Fruit fly (Drosophila melanogaster) whole organism, embryonic: ENCODE measurements around the gene Snmp2.

Experiments
- Ada2b ChIP-seq: fragments of 200-800 bp; sonication (Bioruptor generic); IDR thresholded peaks from 2 replicates; pipeline ENCODE4 v1.3.6; 2022; ENCODE audit warnings: missing biosample characterization, missing genetic modification characterization
- Atf-2 ChIP-seq: fragments of 200-800 bp; sonication (Bioruptor generic); optimal IDR thresholded peaks from 2 replicates; lab custom pipeline; 2016; ENCODE audit warnings: missing biosample characterization, missing genetic modification characterization
- CG10366 ChIP-seq: fragments of 200-800 bp; sonication (Bioruptor generic); IDR thresholded peaks from 2 replicates; pipeline ENCODE4 v1.3.6; 2022; ENCODE audit warnings: missing biosample characterization, missing genetic modification characterization
- CG11504 ChIP-seq: fragments of 200-800 bp; sonication (Bioruptor generic); optimal IDR thresholded peaks from 3 replicates; lab custom pipeline; 2019; ENCODE audit warnings: missing biosample characterization, mild to moderate bottlenecking, missing genetic modification characterization, moderate library complexity
- CG12155 ChIP-seq: fragments of 200-800 bp; sonication (Bioruptor generic); optimal IDR thresholded peaks from 3 replicates; lab custom pipeline; 2016; ENCODE audit warnings: missing biosample characterization, missing genetic modification characterization
- CG12659 ChIP-seq: fragments of 200-800 bp; sonication (Bioruptor generic); optimal IDR thresholded peaks from 3 replicates; lab custom pipeline; 2017; ENCODE audit warnings: mild to moderate bottlenecking, missing biosample characterization, missing genetic modification reagents, missing genetic modification characterization
- CG14014 ChIP-seq: fragments of 200-800 bp; sonication (Bioruptor generic); IDR thresholded peaks from 2 replicates; pipeline ENCODE4 v1.3.6; 2022; ENCODE audit warnings: missing biosample characterization, missing genetic modification characterization
- CG17359 ChIP-seq: fragments of 200-800 bp; sonication (Bioruptor generic); optimal IDR thresholded peaks from 3 replicates; lab custom pipeline; 2018; ENCODE audit warnings: missing biosample characterization, mild to moderate bottlenecking, missing genetic modification characterization, moderate library complexity
- CG2120 ChIP-seq: fragments of 200-800 bp; sonication (Bioruptor generic); optimal IDR thresholded peaks from 3 replicates; lab custom pipeline; 2016; ENCODE audit warnings: missing biosample characterization, missing genetic modification characterization
- CG2889 ChIP-seq: fragments of 200-800 bp; sonication (Bioruptor generic); IDR thresholded peaks from 3 replicates; pipeline ENCODE4 v1.3.6; 2022; ENCODE audit warnings: missing biosample characterization, missing genetic modification characterization
- CG30403 ChIP-seq: fragments of 200-800 bp; sonication (Bioruptor generic); optimal IDR thresholded peaks from 3 replicates; lab custom pipeline; 2016; ENCODE audit warnings: missing biosample characterization, missing genetic modification characterization
- CG31441 ChIP-seq: fragments of 200-800 bp; sonication (Bioruptor generic); IDR thresholded peaks from 2 replicates; pipeline ENCODE4 v1.3.6; 2022; ENCODE audit warnings: missing biosample characterization, missing genetic modification characterization
- CG3847 ChIP-seq: fragments of 200-800 bp; sonication (Bioruptor generic); IDR thresholded peaks from 2 replicates; pipeline ENCODE4 v1.3.6; 2022; ENCODE audit warnings: missing biosample characterization, missing genetic modification characterization
- CG4730 ChIP-seq: fragments of 200-800 bp; sonication (Bioruptor generic); IDR thresholded peaks from 2 replicates; pipeline ENCODE4 v1.3.6; 2022; ENCODE audit warnings: missing biosample characterization, missing genetic modification characterization
- CG8281 ChIP-seq: fragments of 200-800 bp; sonication (Bioruptor generic); optimal IDR thresholded peaks from 2 replicates; lab custom pipeline; 2018; ENCODE audit warnings: missing biosample characterization, mild to moderate bottlenecking, missing genetic modification characterization, moderate library complexity
- CG9727 ChIP-seq: fragments of 200-800 bp; sonication (Bioruptor generic); optimal IDR thresholded peaks from 3 replicates; lab custom pipeline; 2017; ENCODE audit warnings: missing biosample characterization, mild to moderate bottlenecking, missing genetic modification characterization
- Dbx ChIP-seq: fragments of 200-800 bp; sonication (Bioruptor generic); IDR thresholded peaks from 3 replicates; pipeline ENCODE4 v1.3.6; 2022; ENCODE audit warnings: missing biosample characterization, missing genetic modification characterization
- Gug ChIP-seq: fragments of 200-800 bp; sonication (Bioruptor generic); IDR thresholded peaks from 4 replicates; pipeline ENCODE4 v1.3.6; 2022; ENCODE audit warnings: missing biosample characterization, missing genetic modification characterization
- HmgD ChIP-seq: fragments of 200-800 bp; sonication (Bioruptor generic); optimal IDR thresholded peaks from 3 replicates; lab custom pipeline; 2016; ENCODE audit warnings: missing biosample characterization, missing genetic modification characterization
- Hr3 ChIP-seq: fragments of 200-800 bp; sonication (Bioruptor generic); optimal IDR thresholded peaks from 3 replicates; lab custom pipeline; 2016; ENCODE audit warnings: missing biosample characterization, missing genetic modification characterization
- Hr51 ChIP-seq, 2 experiments: fragments of 200-800 bp; sonication (Bioruptor generic); optimal IDR thresholded peaks; 2 replicates in 1 of 2; 3 replicates in 1 of 2; lab custom pipeline; 2016 to 2018; ENCODE audit warnings: missing biosample characterization in 2 of 2, missing genetic modification characterization in 2 of 2, mild to moderate bottlenecking in 1 of 2, moderate library complexity in 1 of 2
- Max ChIP-seq: fragments of 200-800 bp; sonication (Bioruptor generic); optimal IDR thresholded peaks from 2 replicates; lab custom pipeline; 2016; ENCODE audit warnings: missing biosample characterization, mild to moderate bottlenecking, missing genetic modification characterization
- NfI ChIP-seq: fragments of 200-800 bp; sonication (Bioruptor generic); optimal IDR thresholded peaks from 3 replicates; lab custom pipeline; 2018; ENCODE audit warnings: missing biosample characterization, mild to moderate bottlenecking, missing genetic modification characterization, moderate library complexity
- Sox102F ChIP-seq: fragments of 200-800 bp; sonication (Bioruptor generic); optimal IDR thresholded peaks from 2 replicates; lab custom pipeline; 2018; ENCODE audit warnings: missing biosample characterization, mild to moderate bottlenecking, missing genetic modification characterization, moderate library complexity
- Ssrp ChIP-seq: fragments of 200-800 bp; sonication (Bioruptor generic); optimal IDR thresholded peaks from 2 replicates; lab custom pipeline; 2018; ENCODE audit warnings: missing biosample characterization, mild to moderate bottlenecking, missing genetic modification characterization, moderate library complexity
- Xbp1 ChIP-seq: fragments of 200-800 bp; sonication (Bioruptor generic); optimal IDR thresholded peaks from 3 replicates; lab custom pipeline; 2016; ENCODE audit warnings: missing biosample characterization, mild to moderate bottlenecking, missing genetic modification characterization
- Xrp1 ChIP-seq: fragments of 200-800 bp; sonication (Bioruptor generic); IDR thresholded peaks from 2 replicates; pipeline ENCODE4 v1.3.6; 2022; ENCODE audit warnings: missing biosample characterization, missing genetic modification characterization
- al ChIP-seq: fragments of 200-800 bp; sonication (Bioruptor generic); IDR thresholded peaks from 2 replicates; pipeline ENCODE4 v1.3.6; 2022; ENCODE audit warnings: missing biosample characterization, missing genetic modification characterization
- ap ChIP-seq: fragments of 200-800 bp; sonication (Bioruptor generic); IDR thresholded peaks from 2 replicates; pipeline ENCODE4 v1.3.6; 2022; ENCODE audit warnings: missing biosample characterization, missing genetic modification characterization
- bsh ChIP-seq, 2 experiments: fragments of 200-800 bp; sonication (Bioruptor generic); optimal IDR thresholded peaks; 2 replicates each; lab custom pipeline; 2017 to 2018; ENCODE audit warnings: mild to moderate bottlenecking in 2 of 2, missing biosample characterization in 2 of 2, missing genetic modification characterization in 2 of 2, moderate library complexity in 1 of 2
- ci ChIP-seq: fragments of 200-800 bp; sonication (Bioruptor generic); IDR thresholded peaks from 3 replicates; pipeline ENCODE4 v1.3.6; 2022; ENCODE audit warnings: missing biosample characterization, missing genetic modification characterization
- da ChIP-seq: fragments of 200-800 bp; sonication (Bioruptor generic); optimal IDR thresholded peaks from 2 replicates; lab custom pipeline; 2016; ENCODE audit warnings: missing biosample characterization, missing genetic modification characterization
- dm ChIP-seq: fragments of 200-800 bp; sonication (Bioruptor generic); optimal IDR thresholded peaks from 3 replicates; lab custom pipeline; 2016; ENCODE audit warnings: missing biosample characterization, missing genetic modification characterization
- dmrt99B ChIP-seq: fragments of 200-800 bp; sonication (Bioruptor generic); optimal IDR thresholded peaks from 2 replicates; lab custom pipeline; 2018; ENCODE audit warnings: missing biosample characterization, mild to moderate bottlenecking, missing genetic modification characterization, moderate library complexity
- emc ChIP-seq: fragments of 200-800 bp; sonication (Bioruptor generic); optimal IDR thresholded peaks from 2 replicates; lab custom pipeline; 2016; ENCODE audit warnings: missing biosample characterization, missing genetic modification characterization
- eyg ChIP-seq: fragments of 200-800 bp; sonication (Bioruptor generic); optimal IDR thresholded peaks from 3 replicates; lab custom pipeline; 2016; ENCODE audit warnings: missing biosample characterization, missing genetic modification characterization
- gem ChIP-seq: fragments of 200-800 bp; sonication (Bioruptor generic); optimal IDR thresholded peaks from 2 replicates; lab custom pipeline; 2019; ENCODE audit warnings: missing biosample characterization, mild to moderate bottlenecking, missing genetic modification characterization, moderate library complexity
- grau ChIP-seq: fragments of 200-800 bp; optimal IDR thresholded peaks from 3 replicates; lab custom pipeline; 2019; ENCODE audit warnings: missing biosample characterization, mild to moderate bottlenecking, missing genetic modification characterization, moderate library complexity
- gsb ChIP-seq: fragments of 200-800 bp; sonication (Bioruptor generic); IDR thresholded peaks from 2 replicates; pipeline ENCODE4 v1.3.6; 2022; ENCODE audit warnings: missing biosample characterization, missing genetic modification characterization
- hkb ChIP-seq, 2 experiments: fragments of 200-800 bp in 1 of 2; fragments of >200 bp in 1 of 2; sonication (Bioruptor generic) in 1 of 2; IDR thresholded peaks in 1 of 2; optimal IDR thresholded peaks in 1 of 2; 2 replicates each; pipeline versions ENCODE4 v1.3.6 to Lab custom; 2017 to 2022; ENCODE audit warnings: missing biosample characterization in 1 of 2, missing genetic modification characterization in 1 of 2
- lab ChIP-seq: fragments of 200-800 bp; sonication (Bioruptor generic); optimal IDR thresholded peaks from 3 replicates; lab custom pipeline; 2017; ENCODE audit warnings: missing biosample characterization, missing genetic modification characterization, mild to moderate bottlenecking, moderate library complexity, missing genetic modification reagents
- lmd ChIP-seq: fragments of 200-800 bp; sonication (Bioruptor generic); IDR thresholded peaks from 2 replicates; pipeline ENCODE4 v1.3.6; 2022; ENCODE audit warnings: missing biosample characterization, missing genetic modification characterization
- mam ChIP-seq: fragments of 200-800 bp; sonication (Bioruptor generic); optimal IDR thresholded peaks from 3 replicates; lab custom pipeline; 2016; ENCODE audit warnings: missing biosample characterization, missing genetic modification characterization
- row ChIP-seq: fragments of 200-800 bp; sonication (Bioruptor generic); IDR thresholded peaks from 3 replicates; pipeline ENCODE4 v1.3.6; 2022; ENCODE audit warnings: missing biosample characterization, missing genetic modification characterization
- sens-2 ChIP-seq: fragments of 200-800 bp; sonication (Bioruptor generic); IDR thresholded peaks from 2 replicates; pipeline ENCODE4 v1.3.6; 2022; ENCODE audit warnings: missing biosample characterization, missing genetic modification characterization
- slbo ChIP-seq: fragments of 200-800 bp; sonication (Bioruptor generic); IDR thresholded peaks from 2 replicates; pipeline ENCODE4 v1.3.6; 2022; ENCODE audit warnings: missing biosample characterization, missing genetic modification characterization
- so ChIP-seq: fragments of 200-800 bp; sonication (Bioruptor generic); IDR thresholded peaks from 3 replicates; pipeline ENCODE4 v1.3.6; 2022; ENCODE audit warnings: missing biosample characterization, missing genetic modification characterization
- tap ChIP-seq: fragments of 200-800 bp; optimal IDR thresholded peaks from 3 replicates; lab custom pipeline; 2019; ENCODE audit warnings: missing biosample characterization, mild to moderate bottlenecking, missing genetic modification characterization, moderate library complexity
- tgo ChIP-seq: fragments of 200-800 bp; sonication (Bioruptor generic); IDR thresholded peaks from 3 replicates; pipeline ENCODE4 v1.3.6; 2022; ENCODE audit warnings: missing biosample characterization, missing genetic modification characterization
- unpg ChIP-seq: fragments of 200-800 bp; sonication (Bioruptor generic); optimal IDR thresholded peaks from 3 replicates; lab custom pipeline; 2018; ENCODE audit warnings: missing biosample characterization, mild to moderate bottlenecking, missing genetic modification characterization, moderate library complexity

The Snmp2 gene

DNA sequence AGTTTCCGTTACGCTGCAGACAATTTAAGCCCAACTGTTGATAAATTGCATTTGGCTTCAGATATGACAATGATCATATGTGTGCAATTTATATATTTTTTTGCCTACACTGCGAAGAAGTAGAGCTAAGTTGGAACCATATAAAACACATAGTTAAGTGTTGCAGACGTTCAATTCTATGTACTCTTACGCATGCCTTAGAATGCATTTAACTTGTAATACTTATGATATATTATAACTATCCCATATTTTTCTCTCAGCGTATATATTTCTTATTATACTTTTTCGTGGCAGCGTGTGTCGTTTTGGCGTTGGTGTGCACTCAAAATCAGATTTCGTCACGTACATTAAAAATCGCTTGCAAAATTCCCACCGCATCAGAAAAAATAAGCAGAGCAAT lies 40.5 kb upstream of the Snmp2 start (continued):
- peak; percentile 17 for TF ChIP-seq mam (GFP tag; lab: Kevin White, UChicago)
- TF ChIP-seq lmd: no peak
- peak; percentile 4 for TF ChIP-seq CG12659 (GFP tag; lab: Kevin White, UChicago)
- peak; percentile 44 for TF ChIP-seq gem (tag; lab: Kevin White, UChicago)
- TF ChIP-seq Gug (GFP tag; lab: Robert Waterston, UW): 0 out of 4 replicates have a peak, but pooled peaks have one; percentile 15
- no peak for TF ChIP-seq emc
- TF ChIP-seq CG31441: 0 out of 2 replicates have a peak, but pooled peaks have one; percentile 13
- TF ChIP-seq Xbp1 (GFP tag; lab: Kevin White, UChicago): peak; percentile 38
- peak; percentile 55 for TF ChIP-seq Sox102F (GFP tag; lab: Kevin White, UChicago)
- TF ChIP-seq gsb (GFP tag; lab: Robert Waterston, UW): peak; percentile 31; the same call in 1 of the 2 replicates
- TF ChIP-seq Max (GFP tag; lab: Kevin White, UChicago): peak; percentile 8
- peak; percentile 8; the same call in 1 of the 2 replicates for TF ChIP-seq al (GFP tag; lab: Robert Waterston, UW)
- TF ChIP-seq da (GFP tag; lab: Kevin White, UChicago): no peak
- TF ChIP-seq CG30403 (GFP tag; lab: Kevin White, UChicago): peak; percentile 19
- no peak for TF ChIP-seq hkb (optimal IDR thresholded peaks at IDR 0.05; lab: Kevin White, UChicago)
- peak; percentile 64 for TF ChIP-seq hkb (GFP tag; IDR thresholded peaks at IDR 0.05; lab: Robert Waterston, UW)
- 0 out of 2 replicates have a peak, but pooled peaks have one; percentile 27 for TF ChIP-seq CG4730 (GFP tag; lab: Robert Waterston, UW)
- TF ChIP-seq grau (tag; lab: Kevin White, UChicago): peak; percentile 40
- TF ChIP-seq CG12155 (GFP tag; lab: Kevin White, UChicago): peak; percentile 9
- no peak for TF ChIP-seq dm (GFP tag; lab: Kevin White, UChicago)
- TF ChIP-seq Hr3: peak; percentile 5
- no peak for TF ChIP-seq HmgD (GFP tag; lab: Kevin White, UChicago)
- peak; percentile 36; the same call in 1 of the 2 replicates for TF ChIP-seq CG3847 (GFP tag; lab: Robert Waterston, UW)
- TF ChIP-seq CG10366: peak; percentile 33; the same call in 1 of the 2 replicates
- TF ChIP-seq tap (tag; lab: Kevin White, UChicago): peak; percentile 16
- peak in 1 of 2 experiments; percentile 53 for TF ChIP-seq Hr51 (GFP tag; optimal IDR thresholded peaks at IDR 0.05; lab: Kevin White, UChicago)
- TF ChIP-seq unpg (GFP tag; lab: Kevin White, UChicago): peak; percentile 39
- peak; percentile 52; the same call in 1 of the 3 replicates for TF ChIP-seq ci (GFP tag; lab: Robert Waterston, UW)
- peak; percentile 42 for TF ChIP-seq CG2120 (GFP tag; lab: Kevin White, UChicago)
- no peak for TF ChIP-seq NfI (GFP tag; lab: Kevin White, UChicago)
- TF ChIP-seq so (GFP tag; lab: Robert Waterston, UW): peak; percentile 52; the same call in 1 of the 3 replicates
- TF ChIP-seq Ada2b: peak; percentile 30; the same call in 1 of the 2 replicates
- 0 out of 2 replicates have a peak, but pooled peaks have one; percentile 8 for TF ChIP-seq CG14014 (GFP tag; lab: Robert Waterston, UW)
- TF ChIP-seq ap (GFP tag; lab: Robert Waterston, UW): 0 out of 2 replicates have a peak, but pooled peaks have one; percentile 25
- TF ChIP-seq eyg (GFP tag; lab: Kevin White, UChicago): no peak
- TF ChIP-seq dmrt99B (tag; lab: Kevin White, UChicago): peak; percentile 55
- TF ChIP-seq CG8281 (tag; lab: Kevin White, UChicago): no peak
- peak; percentile 3 for TF ChIP-seq Ssrp (tag; lab: Kevin White, UChicago)
- TF ChIP-seq lab (GFP tag; lab: Kevin White, UChicago): peak; percentile 43
- TF ChIP-seq CG9727 (GFP tag; lab: Kevin White, UChicago): peak; percentile 10
- peak; percentile 72 for TF ChIP-seq slbo (GFP tag; lab: Robert Waterston, UW)
- peak; percentile 32 for TF ChIP-seq CG17359
- TF ChIP-seq sens-2 (GFP tag; lab: Robert Waterston, UW): no peak
- TF ChIP-seq row (GFP tag; lab: Robert Waterston, UW): peak; percentile 50; the same call in 1 of the 3 replicates
- TF ChIP-seq CG11504 (tag; lab: Kevin White, UChicago): peak; percentile 47
- peak in 1 of 2 experiments; percentile 20 for TF ChIP-seq bsh (GFP tag; optimal IDR thresholded peaks at IDR 0.05; lab: Kevin White, UChicago)
- TF ChIP-seq CG2889: no peak
- peak; percentile 19; the same call in 1 of the 2 replicates for TF ChIP-seq Xrp1 (GFP tag; lab: Robert Waterston, UW)
- TF ChIP-seq Dbx (GFP tag; lab: Robert Waterston, UW): peak; percentile 29; the same call in 1 of the 3 replicates
- TF ChIP-seq tgo: peak; percentile 48; the same call in 1 of the 3 replicates
- no peak for TF ChIP-seq Atf-2 (GFP tag; lab: Kevin White, UChicago)
